Worm (Caenorhabditis elegans) whole organism, L4 larva: ENCODE data around the gene mes-6.

Experiments used
- F10B5.3 ChIP-seq: sonication (generic microtip); optimal IDR thresholded peaks from 2 replicates; lab custom pipeline; 2016; ENCODE audit warnings: mild to moderate bottlenecking, missing genetic modification characterization, missing compliant biosample characterization
- F26F4.8 ChIP-seq: fragments of 200-800 bp; sonication (Bioruptor generic); conservative IDR thresholded peaks from 2 replicates; pipeline ENCODE4 v1.3.6; 2022; ENCODE audit warnings: missing genetic modification characterization, missing compliant biosample characterization
- T20F7.1 ChIP-seq: fragments of 200-800 bp; sonication (Bioruptor generic); optimal IDR thresholded peaks from 2 replicates; lab custom pipeline; 2018; ENCODE audit warnings: mild to moderate bottlenecking, missing genetic modification characterization, missing compliant biosample characterization
- Y5F2A.4 ChIP-seq: fragments of 200-800 bp; sonication (Bioruptor generic); optimal IDR thresholded peaks from 2 replicates; lab custom pipeline; 2018; ENCODE audit warnings: mild to moderate bottlenecking, missing genetic modification characterization, missing compliant biosample characterization
- Y75B8A.6 ChIP-seq: fragments of 200-800 bp; sonication (Bioruptor generic); IDR thresholded peaks from 2 replicates; pipeline ENCODE4 v1.3.6; 2022; ENCODE audit warnings: missing genetic modification reagents, missing genetic modification characterization, missing compliant biosample characterization
- ZK546.5 ChIP-seq, 2 experiments: sonication (generic microtip); optimal IDR thresholded peaks; 2 replicates each; lab custom pipeline; 2017; ENCODE audit warnings: missing biosample characterization in 2 of 2, missing genetic modification characterization in 2 of 2
- ama-1 ChIP-seq: fragments of 150-350 bp; optimal IDR thresholded peaks from 2 replicates; lab custom pipeline; 2014; ENCODE audit warnings: inconsistent platforms, mixed read lengths
- arid-1 ChIP-seq: fragments of 200-800 bp; sonication (Bioruptor generic); conservative IDR thresholded peaks from 2 replicates; pipeline ENCODE4 v1.3.6; 2022; ENCODE audit warnings: missing genetic modification reagents, missing genetic modification characterization, missing compliant biosample characterization
- attf-4 ChIP-seq: sonication (generic microtip); optimal IDR thresholded peaks from 3 replicates; lab custom pipeline; 2017; ENCODE audit warnings: missing biosample characterization, missing genetic modification characterization
- ceh-20 ChIP-seq: fragments of 200-800 bp; sonication (Bioruptor generic); IDR thresholded peaks from 2 replicates; pipeline ENCODE4 v1.3.6; 2022; ENCODE audit warnings: missing genetic modification reagents, missing genetic modification characterization, missing compliant biosample characterization
- ceh-82 ChIP-seq: sonication (generic microtip); optimal IDR thresholded peaks from 2 replicates; lab custom pipeline; 2017; ENCODE audit warnings: missing biosample characterization, missing genetic modification characterization
- cey-2 ChIP-seq: sonication (generic microtip); optimal IDR thresholded peaks from 3 replicates; lab custom pipeline; 2017; ENCODE audit warnings: missing genetic modification characterization, mild to moderate bottlenecking, missing compliant biosample characterization, antibody characterized with exemption, borderline replicate concordance; ENCODE audit not compliant: insufficient read depth
- daf-16 ChIP-seq, 3 experiments: sonication (generic microtip); optimal IDR thresholded peaks; 2 replicates each; lab custom pipeline; 2016 to 2017; ENCODE audit warnings: missing genetic modification characterization in 3 of 3, missing genetic modification reagents in 3 of 3, mild to moderate bottlenecking in 2 of 3, missing compliant biosample characterization in 2 of 3, missing biosample characterization in 1 of 3, moderate library complexity in 1 of 3
- dmd-6 ChIP-seq: fragments of 200-800 bp; sonication (Bioruptor generic); IDR thresholded peaks from 2 replicates; pipeline ENCODE4 v1.3.6; 2022; ENCODE audit warnings: missing genetic modification reagents, missing genetic modification characterization, missing compliant biosample characterization
- dmd-8 ChIP-seq: fragments of 200-800 bp; sonication (Bioruptor generic); IDR thresholded peaks from 2 replicates; pipeline ENCODE4 v1.3.6; 2022; ENCODE audit warnings: missing genetic modification characterization, missing compliant biosample characterization
- dmd-9 ChIP-seq: fragments of 200-800 bp; sonication (Bioruptor generic); IDR thresholded peaks from 2 replicates; pipeline ENCODE4 v1.3.6; 2022; ENCODE audit warnings: missing genetic modification reagents, missing genetic modification characterization, missing compliant biosample characterization
- dve-1 ChIP-seq: sonication (generic microtip); optimal IDR thresholded peaks from 2 replicates; lab custom pipeline; 2017; ENCODE audit warnings: antibody characterized with exemption, mild to moderate bottlenecking, missing genetic modification characterization, missing compliant biosample characterization; ENCODE audit not compliant: insufficient read depth
- egl-43 ChIP-seq: fragments of 200-800 bp; sonication (Bioruptor generic); IDR thresholded peaks from 2 replicates; pipeline ENCODE4 v1.3.6; 2022; ENCODE audit warnings: missing genetic modification reagents, missing genetic modification characterization, missing compliant biosample characterization
- gei-8 ChIP-seq: fragments of 200-800 bp; sonication (Bioruptor generic); optimal IDR thresholded peaks from 2 replicates; lab custom pipeline; 2018; ENCODE audit warnings: mild to moderate bottlenecking, missing genetic modification characterization, missing compliant biosample characterization
- hlh-11 ChIP-seq: fragments of 200-800 bp; sonication (Bioruptor generic); optimal IDR thresholded peaks from 2 replicates; lab custom pipeline; 2018; ENCODE audit warnings: mild to moderate bottlenecking, missing genetic modification characterization, missing compliant biosample characterization
- hlh-30 ChIP-seq: sonication (generic microtip); optimal IDR thresholded peaks from 2 replicates; lab custom pipeline; 2017; ENCODE audit warnings: antibody characterized with exemption, mild to moderate bottlenecking, missing genetic modification characterization, missing compliant biosample characterization; ENCODE audit not compliant: insufficient read depth
- jun-1 ChIP-seq: fragments of 150-350 bp; optimal IDR thresholded peaks from 2 replicates; lab custom pipeline; 2014; ENCODE audit warnings: missing biosample characterization, missing genetic modification reagents, missing genetic modification characterization
- lim-7 ChIP-seq: fragments of 200-800 bp; sonication (Bioruptor generic); IDR thresholded peaks from 2 replicates; pipeline ENCODE4 v1.3.6; 2022; ENCODE audit warnings: missing genetic modification characterization, missing compliant biosample characterization
- lin-13 ChIP-seq: fragments of 150-350 bp; optimal IDR thresholded peaks from 2 replicates; lab custom pipeline; 2014; ENCODE audit warnings: missing biosample characterization, missing genetic modification reagents, missing genetic modification characterization
- lin-29 ChIP-seq: fragments of 200-800 bp; sonication (Bioruptor generic); IDR thresholded peaks from 2 replicates; pipeline ENCODE4 v1.3.6; 2022; ENCODE audit warnings: missing genetic modification reagents, missing genetic modification characterization, missing compliant biosample characterization
- lsy-2 ChIP-seq, 2 experiments: fragments of 150-350 bp in 1 of 2; sonication (generic microtip) in 1 of 2; optimal IDR thresholded peaks; 2 replicates each; lab custom pipeline; 2014 to 2017; ENCODE audit warnings: missing biosample characterization in 2 of 2, missing genetic modification characterization in 2 of 2
- madf-5 ChIP-seq, 2 experiments: fragments of 200-800 bp; sonication (Bioruptor generic); IDR thresholded peaks; 2 replicates each; pipeline ENCODE4 v1.3.6; 2022; ENCODE audit warnings: missing compliant biosample characterization in 2 of 2, missing genetic modification characterization in 2 of 2
- mes-2 ChIP-seq: sonication (generic microtip); optimal IDR thresholded peaks from 2 replicates; lab custom pipeline; 2016; ENCODE audit warnings: missing genotype, mild to moderate bottlenecking, missing genetic modification characterization, missing compliant biosample characterization; ENCODE audit not compliant: poor library complexity, severe bottlenecking
- mxl-2 ChIP-seq: fragments of 200-800 bp; sonication (Bioruptor generic); conservative IDR thresholded peaks from 2 replicates; pipeline ENCODE4 v1.3.6; 2022; ENCODE audit warnings: missing genetic modification reagents, missing genetic modification characterization, missing compliant biosample characterization
- nhr-11 ChIP-seq: fragments of 150-350 bp; optimal IDR thresholded peaks from 2 replicates; lab custom pipeline; 2014; ENCODE audit warnings: missing biosample characterization, missing genetic modification characterization
- nhr-28 ChIP-seq: fragments of 150-350 bp; optimal IDR thresholded peaks from 2 replicates; lab custom pipeline; 2014; ENCODE audit warnings: missing biosample characterization, missing genetic modification characterization
- nhr-41 ChIP-seq: fragments of 200-800 bp; sonication (Bioruptor generic); IDR thresholded peaks from 2 replicates; pipeline ENCODE4 v1.3.6; 2022; ENCODE audit warnings: missing genetic modification reagents, missing genetic modification characterization, missing compliant biosample characterization
- nhr-42 ChIP-seq: fragments of 200-800 bp; sonication (Bioruptor generic); IDR thresholded peaks from 2 replicates; pipeline ENCODE4 v1.3.6; 2022; ENCODE audit warnings: missing genetic modification characterization, missing compliant biosample characterization
- nhr-6 ChIP-seq: fragments of 150-350 bp; optimal IDR thresholded peaks from 2 replicates; lab custom pipeline; 2014; ENCODE audit warnings: missing biosample characterization, missing genetic modification characterization
- nhr-76 ChIP-seq: fragments of 150-350 bp; optimal IDR thresholded peaks from 2 replicates; lab custom pipeline; 2014; ENCODE audit warnings: missing biosample characterization, missing genetic modification characterization
- nhr-77 ChIP-seq: fragments of 150-350 bp; optimal IDR thresholded peaks from 2 replicates; lab custom pipeline; 2014; ENCODE audit warnings: missing biosample characterization, missing genetic modification characterization
- pha-4 ChIP-seq, 2 experiments: fragments of 150-350 bp in 1 of 2; fragments of 200-800 bp in 1 of 2; sonication (Bioruptor generic) in 1 of 2; IDR thresholded peaks in 1 of 2; optimal IDR thresholded peaks in 1 of 2; 2 replicates each; pipeline versions ENCODE4 v1.3.6 to Lab custom; 2014 to 2022; ENCODE audit warnings: missing genetic modification characterization in 2 of 2, missing genetic modification reagents in 2 of 2, missing biosample characterization in 1 of 2, missing compliant biosample characterization in 1 of 2
- php-3 ChIP-seq: fragments of 200-800 bp; sonication (Bioruptor generic); IDR thresholded peaks from 2 replicates; pipeline ENCODE4 v1.3.6; 2022; ENCODE audit warnings: missing genetic modification reagents, missing genetic modification characterization, missing compliant biosample characterization
- pqm-1 ChIP-seq: sonication (generic microtip); optimal IDR thresholded peaks from 2 replicates; lab custom pipeline; 2017; ENCODE audit warnings: missing biosample characterization, missing genetic modification characterization
- spr-3 ChIP-seq: fragments of 200-800 bp; sonication (Bioruptor generic); optimal IDR thresholded peaks from 2 replicates; lab custom pipeline; 2018; ENCODE audit warnings: mild to moderate bottlenecking, missing genetic modification characterization, missing compliant biosample characterization
- tag-97 ChIP-seq: fragments of 200-800 bp; sonication (Bioruptor generic); IDR thresholded peaks from 2 replicates; pipeline ENCODE4 v1.3.6; 2022; ENCODE audit warnings: missing genetic modification characterization, missing compliant biosample characterization
- vab-7 ChIP-seq: fragments of 200-800 bp; sonication (Bioruptor generic); IDR thresholded peaks from 2 replicates; pipeline ENCODE4 v1.3.6; 2022; ENCODE audit warnings: missing genetic modification reagents, missing genetic modification characterization, missing compliant biosample characterization
- ztf-7 ChIP-seq: fragments of 150-350 bp; optimal IDR thresholded peaks from 2 replicates; lab custom pipeline; 2014; ENCODE audit warnings: missing biosample characterization, missing genetic modification characterization

The mes-6 gene

DNA sequence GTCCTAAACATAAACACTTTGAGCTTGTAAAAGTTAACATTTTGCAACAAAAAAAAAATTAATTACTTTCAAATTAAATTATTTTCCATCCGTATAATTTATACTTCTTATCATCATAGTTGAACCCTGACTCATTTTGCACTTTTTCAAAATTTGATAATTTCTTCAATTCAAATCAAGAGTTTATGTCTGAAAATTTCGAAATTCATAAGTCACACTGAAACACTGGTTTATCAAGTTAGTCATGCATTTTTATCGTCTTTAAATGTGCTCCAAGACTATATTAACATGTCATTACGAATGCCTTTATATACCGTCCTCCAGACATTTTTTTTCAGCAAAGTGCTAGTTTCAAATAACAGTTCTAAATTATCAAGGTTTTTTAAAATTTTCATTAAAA, 28.6 kb downstream of the mes-6 start:
- TF ChIP-seq hlh-11 (tag; lab: Kevin White, UChicago), result peak; percentile 36
- TF ChIP-seq nhr-77, result peak; percentile 24
- TF ChIP-seq dve-1 (tag; lab: Kevin White, UChicago), result peak; percentile 43
- TF ChIP-seq php-3 (GFP tag; lab: Robert Waterston, UW), result peak; percentile 53
- no peak for TF ChIP-seq nhr-11 (tag; lab: Kevin White, UChicago)
- TF ChIP-seq pqm-1, result peak; percentile 94
- peak; percentile 1 for TF ChIP-seq hlh-30 (tag; lab: Kevin White, UChicago)
- TF ChIP-seq dmd-6 (GFP tag; lab: Robert Waterston, UW), result peak; percentile 80
- TF ChIP-seq nhr-28, result peak; percentile 81
- no peak for TF ChIP-seq daf-16 (GFP tag; optimal IDR thresholded peaks at IDR 0.05; lab: Kevin White, UChicago)
- peak; percentile 21 for TF ChIP-seq daf-16 (tag; optimal IDR thresholded peaks at IDR 0.05; lab: Kevin White, UChicago)
- no peak for TF ChIP-seq Y75B8A.6 (GFP tag; lab: Robert Waterston, UW)

- TF ChIP-seq nhr-41 (0 out of 2 replicates have a peak, but pooled peaks have one; percentile 21), ama-1 (lab: Kevin White, UChicago) (no peak), attf-4 (no peak), lsy-2 (tag; optimal IDR thresholded peaks at IDR 0.05; lab: Kevin White, UChicago) (no peak), ZK546.5 (tag; optimal IDR thresholded peaks at IDR 0.05; lab: Kevin White, UChicago) (no peak), lin-13 (GFP tag; lab: Kevin White, UChicago) (no peak), ztf-7 (tag; lab: Kevin White, UChicago) (no peak), pqm-1 (peak; percentile 82), jun-1 (no peak), T20F7.1 (GFP tag; lab: Kevin White, UChicago) (no peak), ceh-20 (no peak), lin-29 (GFP tag; lab: Robert Waterston, UW) (no peak), nhr-28 (peak; percentile 71), Y5F2A.4 (no peak), tag-97 (GFP tag; lab: Robert Waterston, UW) (no peak), php-3 (GFP tag; lab: Robert Waterston, UW) (no peak), cey-2 (no peak), dmd-8 (GFP tag; lab: Robert Waterston, UW) (no peak), nhr-76 (tag; lab: Kevin White, UChicago) (no peak), madf-5 (GFP tag; IDR thresholded peaks at IDR 0.05; lab: Robert Waterston, UW) (no peak), mxl-2 (GFP tag; lab: Robert Waterston, UW) (no peak), vab-7 (GFP tag; lab: Robert Waterston, UW) (no peak), spr-3 (no peak), daf-16 (GFP tag; optimal IDR thresholded peaks at IDR 0.05; lab: Kevin White, UChicago) (no peak), daf-16 (tag; optimal IDR thresholded peaks at IDR 0.05; lab: Kevin White, UChicago) (peak; percentile 48), mes-2 (tag; lab: Kevin White, UChicago) (peak; percentile 61), gei-8 (GFP tag; lab: Kevin White, UChicago) (no peak), hlh-30 (tag; lab: Kevin White, UChicago) (no peak), nhr-11 (tag; lab: Kevin White, UChicago) (no peak), nhr-6 (no peak), lim-7 (GFP tag; lab: Robert Waterston, UW) (no peak), pha-4 (GFP tag; IDR thresholded peaks at IDR 0.05; lab: Robert Waterston, UW) (no peak), pha-4 (tag; optimal IDR thresholded peaks at IDR 0.05; lab: Kevin White, UChicago) (no peak), hlh-11 (tag; lab: Kevin White, UChicago) (peak; percentile 66), F10B5.3 (tag; lab: Kevin White, UChicago) (no peak), arid-1 (GFP tag; lab: Robert Waterston, UW) (no peak), nhr-77 (peak; percentile 18), nhr-42 (GFP tag; lab: Robert Waterston, UW) (no peak), dve-1 (tag; lab: Kevin White, UChicago) (peak; percentile 44), dmd-9 (GFP tag; lab: Robert Waterston, UW) (no peak), egl-43 (no peak), ceh-82 (tag; lab: Kevin White, UChicago) (no peak), F26F4.8 (GFP tag; lab: Robert Waterston, UW) (no peak), dmd-6 (GFP tag; lab: Robert Waterston, UW) (peak; percentile 73)
Measured at ce11 chrIV:8540268-8540667, 29.2 kb downstream of the mes-6 start.
